Fruit fly (Drosophila melanogaster): Measurements from ENCODE around the gene Acox3.
A peak's percentile ranks its signal among the peaks of the same experiment; 100 is the strongest.

Gene Acox3

dm6 chr2L:6473076-6474037, 25.2 kb upstream of the Acox3 start, which contains the start of gene mmy (continued):
- TF ChIP-seq B-H2 (GFP tag; optimal IDR thresholded peaks at IDR 0.05), result peak; percentile 35
- TF ChIP-seq Dek (tag; optimal IDR thresholded peaks at IDR 0.05), result peak; percentile 56
- TF ChIP-seq nerfin-2 (GFP tag; IDR thresholded peaks at IDR 0.05; ENCODE audit: partially characterized antibody), result 0 out of 2 replicates have a peak, but pooled peaks have one; percentile 27
- TF ChIP-seq CG4707 (GFP tag; optimal IDR thresholded peaks at IDR 0.05), result peak; percentile 38
- no peak for TF ChIP-seq sisA (GFP tag; IDR thresholded peaks at IDR 0.05)
- TF ChIP-seq CG7271 (tag; optimal IDR thresholded peaks at IDR 0.05), result peak; percentile 32
- TF ChIP-seq CG6854 (GFP tag; optimal IDR thresholded peaks at IDR 0.05), result peak; percentile 24
- no peak for TF ChIP-seq CG11085 (GFP tag; IDR thresholded peaks at IDR 0.05)
- TF ChIP-seq fu2 (GFP tag; optimal IDR thresholded peaks at IDR 0.05), result peak; percentile 5
- TF ChIP-seq ara (GFP tag; IDR thresholded peaks at IDR 0.05), result no peak
- TF ChIP-seq Hr78 (GFP tag; optimal IDR thresholded peaks at IDR 0.05), result peak in 1 of 2 experiments; percentile 57
- TF ChIP-seq ttk (GFP tag; IDR thresholded peaks at IDR 0.05), result no peak
- peak; percentile 43 for TF ChIP-seq CG12299 (tag; optimal IDR thresholded peaks at IDR 0.05)
- peak; percentile 62 for TF ChIP-seq MBD-R2 (GFP tag; IDR thresholded peaks at IDR 0.05)
- TF ChIP-seq fd64A (GFP tag; optimal IDR thresholded peaks at IDR 0.05), result peak; percentile 51
- TF ChIP-seq E2f1 (GFP tag; IDR thresholded peaks at IDR 0.05), result no peak; the same call in 1 of the 2 replicates
- peak; percentile 62 for TF ChIP-seq CG8924 (tag; optimal IDR thresholded peaks at IDR 0.05)
- TF ChIP-seq Sry-β (GFP tag; optimal IDR thresholded peaks at IDR 0.05), result peak; percentile 38
- TF ChIP-seq CG10543 (GFP tag; optimal IDR thresholded peaks at IDR 0.05), result peak; percentile 94
- TF ChIP-seq her (GFP tag; optimal IDR thresholded peaks at IDR 0.05), result peak; percentile 37
- TF ChIP-seq CG1602 (GFP tag; optimal IDR thresholded peaks at IDR 0.05), result peak; percentile 21
- peak; percentile 4 for TF ChIP-seq org-1 (GFP tag; optimal IDR thresholded peaks at IDR 0.05)
- peak; percentile 57 for TF ChIP-seq Antp (GFP tag; optimal IDR thresholded peaks at IDR 0.05)
- no peak for TF ChIP-seq gt (GFP tag; IDR thresholded peaks at IDR 0.05)
- no peak for TF ChIP-seq CG31224 (GFP tag; IDR thresholded peaks at IDR 0.05)
- no peak for TF ChIP-seq CG12236 (GFP tag; optimal IDR thresholded peaks at IDR 0.05)
- peak; percentile 51 for TF ChIP-seq Ets65A (GFP tag)
- no peak for TF ChIP-seq CG14965 (GFP tag; optimal IDR thresholded peaks at IDR 0.05; ENCODE audit: borderline replicate concordance)
- TF ChIP-seq zf30C (GFP tag; optimal IDR thresholded peaks at IDR 0.05), result peak; percentile 5
- no peak for TF ChIP-seq Oaz (GFP tag; IDR thresholded peaks at IDR 0.05)
- TF ChIP-seq CG6175 (GFP tag; IDR thresholded peaks at IDR 0.05), result peak; percentile 92
- TF ChIP-seq CG17328 (GFP tag; IDR thresholded peaks at IDR 0.05), result peak; percentile 53
- TF ChIP-seq trem (tag; optimal IDR thresholded peaks at IDR 0.05), result peak; percentile 38
- no peak for TF ChIP-seq disco-r (GFP tag; optimal IDR thresholded peaks at IDR 0.05)
- TF ChIP-seq Lim3 (GFP tag; IDR thresholded peaks at IDR 0.05), result no peak
- TF ChIP-seq CG12391 (tag; optimal IDR thresholded peaks at IDR 0.05), result peak; percentile 67
- peak; percentile 52; the same call in 1 of the 2 replicates for TF ChIP-seq sna (GFP tag; IDR thresholded peaks at IDR 0.05; ENCODE audit: partially characterized antibody)
- TF ChIP-seq vnd (GFP tag; IDR thresholded peaks at IDR 0.05; ENCODE audit: partially characterized antibody), result 0 out of 3 replicates have a peak, but pooled peaks have one; percentile 49
- TF ChIP-seq CG2875 (GFP tag; optimal IDR thresholded peaks at IDR 0.05), result no peak
- peak; percentile 45 for TF ChIP-seq Side (GFP tag; optimal IDR thresholded peaks at IDR 0.05)
- TF ChIP-seq insv (GFP tag; optimal IDR thresholded peaks at IDR 0.05), result peak in 1 of 2 experiments; percentile 17
- no peak for TF ChIP-seq bab2 (GFP tag; optimal IDR thresholded peaks at IDR 0.05)
- no peak for TF ChIP-seq pum (GFP tag; optimal IDR thresholded peaks at IDR 0.05)
- TF ChIP-seq fd102C (GFP tag; optimal IDR thresholded peaks at IDR 0.05), result no peak
- TF ChIP-seq en (GFP tag; optimal IDR thresholded peaks at IDR 0.05), result peak; percentile 10
- peak; percentile 68; the same call in 1 of the 2 replicates for TF ChIP-seq tna (GFP tag; IDR thresholded peaks at IDR 0.05; ENCODE audit: partially characterized antibody)
- no peak; the same call in 2 of the 3 replicates for TF ChIP-seq knrl (GFP tag; IDR thresholded peaks at IDR 0.05; ENCODE audit: partially characterized antibody)
- no peak for TF ChIP-seq CG16779 (GFP tag; IDR thresholded peaks at IDR 0.05)

Measured in whole organism, embryonic.